Worm (Caenorhabditis elegans) whole organism, mixed stage, embryonic: ENCODE measurements around the gene sre-19.

Experiments
- lin-13 ChIP-seq: fragments of 150-350 bp; optimal IDR thresholded peaks from 2 replicates; lab custom pipeline; 2014; ENCODE audit warnings: missing biosample characterization, missing genetic modification characterization
- mab-5 ChIP-seq: fragments of 150-350 bp; optimal IDR thresholded peaks from 2 replicates; lab custom pipeline; 2014; ENCODE audit warnings: missing biosample characterization, missing genetic modification characterization
- mep-1 ChIP-seq: fragments of 150-350 bp; optimal IDR thresholded peaks from 2 replicates; lab custom pipeline; 2017; ENCODE audit warnings: missing biosample characterization, missing genetic modification reagents, missing genetic modification characterization, inconsistent platforms
- pha-4 ChIP-seq: fragments of 150-350 bp; optimal IDR thresholded peaks from 2 replicates; lab custom pipeline; 2018; ENCODE audit warnings: missing biosample characterization, missing genetic modification reagents, missing genetic modification characterization
- unc-62 ChIP-seq: fragments of 150-350 bp; optimal IDR thresholded peaks from 2 replicates; lab custom pipeline; 2014; ENCODE audit warnings: missing biosample characterization, missing genetic modification reagents, missing genetic modification characterization

DNA sequence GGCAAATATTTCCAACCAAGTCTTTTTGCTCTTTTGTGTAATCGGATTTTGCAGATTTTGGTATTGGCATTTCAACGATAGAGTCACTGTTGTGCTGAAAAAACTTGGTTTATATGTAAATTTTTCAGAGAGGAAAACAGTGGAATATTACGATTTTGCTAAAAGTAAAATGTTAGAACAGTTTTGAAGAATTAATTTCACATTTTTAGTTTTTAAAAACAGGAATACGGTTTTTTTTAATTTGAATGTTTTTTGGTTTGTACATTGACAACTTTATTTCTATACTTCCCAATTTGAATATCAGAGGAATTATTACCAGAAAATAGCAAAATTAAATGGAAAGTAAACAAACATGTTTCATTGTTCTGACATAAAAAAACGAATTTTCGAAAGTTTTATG is 13.8 kb upstream of the sre-19 start, which contains the start of gene dnj-26:
- no peak for TF ChIP-seq lin-13 (tag; lab: Kevin White, UChicago)
- no peak for TF ChIP-seq mep-1
- no peak for TF ChIP-seq mab-5 (tag; lab: Kevin White, UChicago)
- TF ChIP-seq unc-62 (GFP tag; lab: Kevin White, UChicago), result no peak
- no peak for TF ChIP-seq pha-4 (tag; lab: Kevin White, UChicago)
